Fruit fly (Drosophila melanogaster) whole organism, embryonic: Measurements from ENCODE around the gene CG45218.

Experiments
- Abd-B ChIP-seq: fragments of 200-800 bp; sonication (Bioruptor generic); optimal IDR thresholded peaks from 2 replicates; lab custom pipeline; 2018; ENCODE audit warnings: missing biosample characterization, mild to moderate bottlenecking, missing genetic modification characterization, moderate library complexity
- Bgb ChIP-seq: fragments of 200-800 bp; sonication (Bioruptor generic); IDR thresholded peaks from 2 replicates; pipeline ENCODE4 v1.3.6; 2022; ENCODE audit warnings: missing biosample characterization, missing genetic modification characterization; ENCODE audit not compliant: partially characterized antibody
- Blimp-1 ChIP-seq: fragments of 200-800 bp; sonication (Bioruptor generic); optimal IDR thresholded peaks from 3 replicates; lab custom pipeline; 2018; ENCODE audit warnings: missing biosample characterization, missing genetic modification characterization, mild to moderate bottlenecking, moderate library complexity, missing genetic modification reagents
- CG10209 ChIP-seq: fragments of 200-800 bp; sonication (Bioruptor generic); optimal IDR thresholded peaks from 3 replicates; lab custom pipeline; 2017; ENCODE audit warnings: missing biosample characterization, mild to moderate bottlenecking, missing genetic modification characterization, missing genetic modification reagents
- CG1024 ChIP-seq: fragments of 200-800 bp; sonication (Bioruptor generic); IDR thresholded peaks from 2 replicates; pipeline ENCODE4 v1.3.6; 2022; ENCODE audit warnings: missing biosample characterization, missing genetic modification characterization
- CG10654 ChIP-seq: fragments of 200-800 bp; sonication (Bioruptor generic); optimal IDR thresholded peaks from 2 replicates; lab custom pipeline; 2016; ENCODE audit warnings: missing biosample characterization, missing genetic modification characterization
- CG11504 ChIP-seq: fragments of 200-800 bp; sonication (Bioruptor generic); optimal IDR thresholded peaks from 3 replicates; lab custom pipeline; 2019; ENCODE audit warnings: missing biosample characterization, mild to moderate bottlenecking, missing genetic modification characterization, moderate library complexity
- CG11723 ChIP-seq: fragments of 200-800 bp; sonication (Bioruptor generic); optimal IDR thresholded peaks from 2 replicates; lab custom pipeline; 2017; ENCODE audit warnings: missing biosample characterization, mild to moderate bottlenecking, missing genetic modification characterization
- CG13424 ChIP-seq: fragments of 200-800 bp; sonication (Bioruptor generic); optimal IDR thresholded peaks from 2 replicates; lab custom pipeline; 2019; ENCODE audit warnings: missing biosample characterization, mild to moderate bottlenecking, missing genetic modification characterization, moderate library complexity
- CG1602 ChIP-seq: fragments of 200-800 bp; sonication (Bioruptor generic); optimal IDR thresholded peaks from 3 replicates; lab custom pipeline; 2016; ENCODE audit warnings: missing biosample characterization, missing genetic modification characterization
- CG1647 ChIP-seq: fragments of 200-800 bp; sonication (Bioruptor generic); optimal IDR thresholded peaks from 3 replicates; lab custom pipeline; 2016; ENCODE audit warnings: missing biosample characterization, missing genetic modification characterization
- CG16813 ChIP-seq: fragments of 200-800 bp; sonication (Bioruptor generic); IDR thresholded peaks from 3 replicates; pipeline ENCODE4 v1.3.6; 2022; ENCODE audit warnings: missing biosample characterization, missing genetic modification characterization; ENCODE audit not compliant: partially characterized antibody
- CG17328 ChIP-seq: fragments of 200-800 bp; sonication (Bioruptor generic); IDR thresholded peaks from 2 replicates; pipeline ENCODE4 v1.3.6; 2022; ENCODE audit warnings: missing biosample characterization, missing genetic modification characterization
- CG17385 ChIP-seq: fragments of 200-800 bp; sonication (Bioruptor generic); optimal IDR thresholded peaks from 3 replicates; lab custom pipeline; 2018; ENCODE audit warnings: missing biosample characterization, mild to moderate bottlenecking, missing genetic modification characterization
- CG18262 ChIP-seq: fragments of 200-800 bp; optimal IDR thresholded peaks from 3 replicates; lab custom pipeline; 2019; ENCODE audit warnings: missing biosample characterization, mild to moderate bottlenecking, missing genetic modification characterization, moderate library complexity
- CG1832 ChIP-seq: fragments of 200-800 bp; sonication (Bioruptor generic); optimal IDR thresholded peaks from 2 replicates; lab custom pipeline; 2017; ENCODE audit warnings: missing biosample characterization, mild to moderate bottlenecking, missing genetic modification characterization, inconsistent platforms
- CG34376 ChIP-seq: fragments of 200-800 bp; sonication (Bioruptor generic); optimal IDR thresholded peaks from 2 replicates; lab custom pipeline; 2018; ENCODE audit warnings: missing biosample characterization, mild to moderate bottlenecking, missing genetic modification characterization
- CG4617 ChIP-seq: fragments of 200-800 bp; sonication (Bioruptor generic); optimal IDR thresholded peaks from 3 replicates; lab custom pipeline; 2016; ENCODE audit warnings: missing biosample characterization, missing genetic modification characterization, borderline replicate concordance
- CG4707 ChIP-seq: fragments of 200-800 bp; sonication (Bioruptor generic); optimal IDR thresholded peaks from 2 replicates; lab custom pipeline; 2018; ENCODE audit warnings: missing biosample characterization, mild to moderate bottlenecking, missing genetic modification characterization, moderate library complexity
- CG4730 ChIP-seq: fragments of 200-800 bp; sonication (Bioruptor generic); IDR thresholded peaks from 2 replicates; pipeline ENCODE4 v1.3.6; 2022; ENCODE audit warnings: missing biosample characterization, missing genetic modification characterization
- CG5180 ChIP-seq: fragments of 200-800 bp; sonication (Bioruptor generic); optimal IDR thresholded peaks from 3 replicates; lab custom pipeline; 2017; ENCODE audit warnings: missing biosample characterization, missing genetic modification characterization, mild to moderate bottlenecking, moderate library complexity, missing genetic modification reagents
- CG8359 ChIP-seq: fragments of 200-800 bp; sonication (Bioruptor generic); optimal IDR thresholded peaks from 2 replicates; lab custom pipeline; 2017; ENCODE audit warnings: missing biosample characterization, mild to moderate bottlenecking, missing genetic modification characterization, borderline replicate concordance
- CG8478 ChIP-seq: fragments of >200 bp; optimal IDR thresholded peaks from 2 replicates; lab custom pipeline; 2018
- CkIIα-i1 ChIP-seq: fragments of 200-800 bp; sonication (Bioruptor generic); IDR thresholded peaks from 2 replicates; pipeline ENCODE4 v1.3.6; 2022; ENCODE audit warnings: missing biosample characterization, missing genetic modification characterization
- Dad ChIP-seq: fragments of 200-800 bp; sonication (Bioruptor generic); optimal IDR thresholded peaks from 3 replicates; lab custom pipeline; 2016; ENCODE audit warnings: missing biosample characterization, missing genetic modification characterization
- Ets65A ChIP-seq: fragments of 200-800 bp; sonication (Bioruptor generic); peaks from one replicate; lab custom pipeline; 2016; ENCODE audit warnings: missing biosample characterization, missing genetic modification characterization
- HmgZ ChIP-seq: fragments of 200-800 bp; sonication (Bioruptor generic); optimal IDR thresholded peaks from 2 replicates; lab custom pipeline; 2018; ENCODE audit warnings: missing biosample characterization, mild to moderate bottlenecking, missing genetic modification characterization
- Hr3 ChIP-seq: fragments of 200-800 bp; sonication (Bioruptor generic); optimal IDR thresholded peaks from 3 replicates; lab custom pipeline; 2016; ENCODE audit warnings: missing biosample characterization, missing genetic modification characterization
- Nf-YB ChIP-seq: fragments of 200-800 bp; sonication (Bioruptor generic); optimal IDR thresholded peaks from 3 replicates; lab custom pipeline; 2019; ENCODE audit warnings: missing biosample characterization, mild to moderate bottlenecking, missing genetic modification characterization, moderate library complexity
- Pdp1 ChIP-seq, 2 experiments: fragments of 200-800 bp; sonication (Bioruptor generic); optimal IDR thresholded peaks; 3 replicates each; lab custom pipeline; 2016; ENCODE audit warnings: missing biosample characterization in 2 of 2, missing genetic modification characterization in 2 of 2, mild to moderate bottlenecking in 1 of 2, moderate library complexity in 1 of 2
- Ptx1 ChIP-seq: fragments of 200-800 bp; sonication (Bioruptor generic); IDR thresholded peaks from 2 replicates; pipeline ENCODE4 v1.3.6; 2022; ENCODE audit warnings: missing biosample characterization, missing genetic modification characterization
- Trl ChIP-seq, 3 experiments: fragments of >200 bp in 2 of 3; fragments of 200-800 bp in 1 of 3; sonication (Bioruptor generic) in 1 of 3; optimal IDR thresholded peaks; 2 replicates in 1 of 3; 3 replicates in 2 of 3; lab custom pipeline; 2016 to 2017; ENCODE audit warnings: missing biosample characterization in 1 of 3, missing genetic modification characterization in 1 of 3
- Vsx1 ChIP-seq: fragments of 200-800 bp; sonication (Bioruptor generic); optimal IDR thresholded peaks from 2 replicates; lab custom pipeline; 2017; ENCODE audit warnings: missing biosample characterization, mild to moderate bottlenecking, missing genetic modification characterization, missing genetic modification reagents
- aop ChIP-seq: fragments of 200-800 bp; sonication (Bioruptor generic); IDR thresholded peaks from 2 replicates; pipeline ENCODE4 v1.3.6; 2022; ENCODE audit warnings: missing biosample characterization, missing genetic modification characterization
- crp ChIP-seq, 2 experiments: fragments of 200-800 bp; sonication (Bioruptor generic); optimal IDR thresholded peaks; 2 replicates in 1 of 2; 3 replicates in 1 of 2; lab custom pipeline; 2017; ENCODE audit warnings: missing biosample characterization in 2 of 2, missing genetic modification characterization in 2 of 2, mild to moderate bottlenecking in 1 of 2, moderate library complexity in 1 of 2
- danr ChIP-seq: fragments of 200-800 bp; sonication (Bioruptor generic); IDR thresholded peaks from 2 replicates; pipeline ENCODE4 v1.3.6; 2022; ENCODE audit warnings: missing biosample characterization, missing genetic modification characterization
- disco-r ChIP-seq: fragments of 200-800 bp; sonication (Bioruptor generic); optimal IDR thresholded peaks from 2 replicates; lab custom pipeline; 2016; ENCODE audit warnings: missing biosample characterization, missing genetic modification characterization
- jumu ChIP-seq: fragments of 200-800 bp; sonication (Bioruptor generic); optimal IDR thresholded peaks from 3 replicates; lab custom pipeline; 2016; ENCODE audit warnings: missing biosample characterization, missing genetic modification characterization
- kni ChIP-seq: fragments of 200-800 bp; sonication (Bioruptor generic); optimal IDR thresholded peaks from 3 replicates; lab custom pipeline; 2017; ENCODE audit warnings: mild to moderate bottlenecking, missing biosample characterization, missing genetic modification reagents, missing genetic modification characterization
- lab ChIP-seq: fragments of 200-800 bp; sonication (Bioruptor generic); optimal IDR thresholded peaks from 3 replicates; lab custom pipeline; 2017; ENCODE audit warnings: missing biosample characterization, missing genetic modification characterization, mild to moderate bottlenecking, moderate library complexity, missing genetic modification reagents
- luna ChIP-seq: fragments of 200-800 bp; sonication (Bioruptor generic); optimal IDR thresholded peaks from 2 replicates; lab custom pipeline; 2016; ENCODE audit warnings: missing biosample characterization, missing genetic modification characterization
- odd ChIP-seq: fragments of 200-800 bp; sonication (Bioruptor generic); optimal IDR thresholded peaks from 2 replicates; lab custom pipeline; 2017; ENCODE audit warnings: missing biosample characterization, mild to moderate bottlenecking, missing genetic modification characterization
- pho ChIP-seq: fragments of 200-800 bp; sonication (Bioruptor generic); optimal IDR thresholded peaks from 2 replicates; lab custom pipeline; 2016; ENCODE audit warnings: missing biosample characterization, missing genetic modification characterization
- pros ChIP-seq: fragments of 200-800 bp; sonication (Bioruptor generic); optimal IDR thresholded peaks from 3 replicates; lab custom pipeline; 2019; ENCODE audit warnings: missing biosample characterization, mild to moderate bottlenecking, missing genetic modification characterization, moderate library complexity
- run ChIP-seq: fragments of 200-800 bp; sonication (Bioruptor generic); optimal IDR thresholded peaks from 3 replicates; lab custom pipeline; 2018; ENCODE audit warnings: missing biosample characterization, mild to moderate bottlenecking, missing genetic modification characterization
- shn ChIP-seq: fragments of 200-800 bp; sonication (Bioruptor generic); optimal IDR thresholded peaks from 3 replicates; lab custom pipeline; 2016; ENCODE audit warnings: missing biosample characterization, missing genetic modification characterization
- sima ChIP-seq: fragments of 200-800 bp; sonication (Bioruptor generic); optimal IDR thresholded peaks from 2 replicates; lab custom pipeline; 2016; ENCODE audit warnings: missing biosample characterization, missing genetic modification characterization
- ssp ChIP-seq: fragments of 200-800 bp; sonication (Bioruptor generic); IDR thresholded peaks from 2 replicates; pipeline ENCODE4 v1.3.6; 2022; ENCODE audit warnings: missing biosample characterization, missing genetic modification characterization
- ttk ChIP-seq: fragments of 200-800 bp; sonication (Bioruptor generic); IDR thresholded peaks from 2 replicates; pipeline ENCODE4 v2.1.2; 2022; ENCODE audit warnings: missing biosample characterization, missing genetic modification characterization
- yki ChIP-seq: fragments of >200 bp; optimal IDR thresholded peaks from 3 replicates; lab custom pipeline; 2018

CG45218 gene

DNA sequence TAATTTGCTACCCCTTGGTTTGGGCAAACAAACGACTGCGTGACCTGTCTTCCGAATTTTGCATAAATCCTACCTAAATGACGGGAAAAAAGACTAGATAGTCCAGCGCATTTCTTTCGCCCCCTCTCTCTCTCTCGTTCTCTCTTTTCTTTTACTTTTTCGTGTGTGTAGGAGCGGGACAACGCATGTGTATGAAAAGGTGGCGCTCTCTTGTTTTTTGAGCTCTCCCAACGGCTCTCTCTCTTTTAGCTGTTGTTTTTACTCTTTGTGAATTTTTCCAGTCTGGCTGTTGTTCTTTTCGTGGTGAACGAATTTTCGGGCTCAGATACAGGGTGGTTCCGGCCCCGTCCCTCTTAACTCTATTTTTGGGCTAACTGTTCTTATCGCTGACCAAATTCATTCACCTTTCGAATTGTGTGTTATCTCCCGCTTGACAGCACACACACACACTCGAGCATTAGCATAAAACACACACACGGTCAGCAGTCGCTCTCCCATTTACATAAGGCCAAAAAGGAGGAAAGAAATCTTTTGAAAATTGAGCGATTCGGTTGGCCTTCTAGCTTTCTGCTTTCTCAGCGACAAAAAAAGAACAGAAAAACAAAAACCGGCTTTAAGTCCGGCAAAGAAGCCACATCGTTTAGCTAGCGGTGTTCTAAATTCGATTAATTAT, 1.1 kb upstream of the CG45218 start (continued):
- TF ChIP-seq CG4730 (GFP tag; lab: Robert Waterston, UW) = no peak
- TF ChIP-seq ssp = no peak
- no peak for TF ChIP-seq sima
- TF ChIP-seq CG17328 = no peak
- TF ChIP-seq Bgb (GFP tag; lab: Robert Waterston, UW) = no peak
- TF ChIP-seq CG1832 (GFP tag; lab: Kevin White, UChicago) = peak; percentile 89
- TF ChIP-seq CG1647 = no peak
- no peak for TF ChIP-seq CkIIα-i1 (GFP tag; lab: Robert Waterston, UW)
- TF ChIP-seq Pdp1 (GFP tag; optimal IDR thresholded peaks at IDR 0.05; lab: Kevin White, UChicago) = peak in 1 of 2 experiments; percentile 54
- TF ChIP-seq Nf-YB (GFP tag; lab: Kevin White, UChicago) = no peak
- no peak for TF ChIP-seq CG1024
- peak; percentile 17 for TF ChIP-seq CG17385 (GFP tag; lab: Kevin White, UChicago)
- TF ChIP-seq CG8478 (lab: Kevin White, UChicago) = peak; percentile 7
- no peak for TF ChIP-seq disco-r (GFP tag; lab: Kevin White, UChicago)
- TF ChIP-seq CG1602 (GFP tag; lab: Kevin White, UChicago) = no peak
- peak; percentile 47 for TF ChIP-seq kni (GFP tag; lab: Kevin White, UChicago)
- no peak for TF ChIP-seq luna (GFP tag; lab: Kevin White, UChicago)
- TF ChIP-seq Abd-B = no peak
- no peak for TF ChIP-seq Ptx1 (GFP tag; lab: Robert Waterston, UW)
- no peak for TF ChIP-seq aop (GFP tag; lab: Robert Waterston, UW)
- no peak for TF ChIP-seq CG4617 (GFP tag; lab: Kevin White, UChicago)
- no peak for TF ChIP-seq Ets65A (GFP tag; lab: Kevin White, UChicago)
- peak; percentile 59 for TF ChIP-seq HmgZ (tag; lab: Kevin White, UChicago)
- TF ChIP-seq CG11504 (tag; lab: Kevin White, UChicago) = no peak
- no peak for TF ChIP-seq CG10209 (GFP tag; lab: Kevin White, UChicago)
- no peak for TF ChIP-seq pho (GFP tag; lab: Kevin White, UChicago)
- peak; percentile 91 for TF ChIP-seq pros
- no peak for TF ChIP-seq CG10654 (GFP tag; lab: Kevin White, UChicago)
- TF ChIP-seq lab (GFP tag; lab: Kevin White, UChicago) = no peak
- TF ChIP-seq Blimp-1 (GFP tag; lab: Kevin White, UChicago) = no peak
- TF ChIP-seq run (tag; lab: Kevin White, UChicago) = no peak
- TF ChIP-seq ttk (GFP tag; lab: Robert Waterston, UW) = no peak
- no peak for TF ChIP-seq Hr3 (GFP tag; lab: Kevin White, UChicago)
- no peak for TF ChIP-seq danr (GFP tag; lab: Robert Waterston, UW)
- no peak for TF ChIP-seq shn
- TF ChIP-seq yki (lab: Kevin White, UChicago) = peak; percentile 71
- TF ChIP-seq Trl (optimal IDR thresholded peaks at IDR 0.05; lab: Kevin White, UChicago) = peak; percentile 98 to 99
- TF ChIP-seq Trl (GFP tag; optimal IDR thresholded peaks at IDR 0.05; lab: Kevin White, UChicago) = peak; percentile 42
- no peak for TF ChIP-seq Vsx1
- no peak for TF ChIP-seq CG4707 (GFP tag; lab: Kevin White, UChicago)
- no peak for TF ChIP-seq CG5180 (GFP tag; lab: Kevin White, UChicago)
- TF ChIP-seq CG16813 (GFP tag; lab: Robert Waterston, UW) = no peak
- TF ChIP-seq CG34376 = peak; percentile 38
- no peak for TF ChIP-seq CG11723 (GFP tag; lab: Kevin White, UChicago)
- TF ChIP-seq crp (GFP tag; optimal IDR thresholded peaks at IDR 0.05; lab: Kevin White, UChicago) = no peak
- no peak for TF ChIP-seq CG13424 (tag; lab: Kevin White, UChicago)
- TF ChIP-seq CG8359 (GFP tag; lab: Kevin White, UChicago) = no peak
- no peak for TF ChIP-seq Dad
- TF ChIP-seq odd (GFP tag; lab: Kevin White, UChicago) = no peak
- no peak for TF ChIP-seq jumu (GFP tag; lab: Kevin White, UChicago)
- TF ChIP-seq CG18262 (tag; lab: Kevin White, UChicago) = no peak
